Worm (Caenorhabditis elegans) whole organism, early embryonic: Measurements from ENCODE around the gene srh-276.

Experiments
- B0310.2 ChIP-seq: sonication (generic microtip); optimal IDR thresholded peaks from 2 replicates; lab custom pipeline; 2016; ENCODE audit warnings: mild to moderate bottlenecking, missing genetic modification characterization, missing compliant biosample characterization
- F13C5.2 ChIP-seq: sonication (generic microtip); optimal IDR thresholded peaks from 2 replicates; lab custom pipeline; 2017; ENCODE audit warnings: mild to moderate bottlenecking, missing genetic modification characterization, inconsistent platforms, missing compliant biosample characterization
- aly-1 ChIP-seq: sonication (generic microtip); optimal IDR thresholded peaks from 2 replicates; lab custom pipeline; 2016; ENCODE audit warnings: missing genetic modification characterization, missing compliant biosample characterization
- ama-1 ChIP-seq: fragments of 150-350 bp; optimal IDR thresholded peaks from 2 replicates; lab custom pipeline; 2014
- ceh-13 ChIP-seq: fragments of 200-800 bp; sonication (Bioruptor generic); optimal IDR thresholded peaks from 2 replicates; lab custom pipeline; 2018; ENCODE audit warnings: mild to moderate bottlenecking, missing genetic modification characterization, missing compliant biosample characterization
- ceh-36 ChIP-seq: sonication (generic microtip); optimal IDR thresholded peaks from 2 replicates; lab custom pipeline; 2016; ENCODE audit warnings: missing genetic modification characterization, inconsistent platforms, missing compliant biosample characterization
- ets-7 ChIP-seq: sonication (generic microtip); optimal IDR thresholded peaks from 2 replicates; lab custom pipeline; 2016; ENCODE audit warnings: missing genotype, missing genetic modification characterization, missing compliant biosample characterization
- flt-1 ChIP-seq: fragments of 200-800 bp; sonication (Bioruptor generic); IDR thresholded peaks from 2 replicates; pipeline ENCODE4 v1.3.6; 2022; ENCODE audit warnings: missing genetic modification characterization, missing compliant biosample characterization
- hmbx-1 ChIP-seq: sonication (generic microtip); optimal IDR thresholded peaks from 2 replicates; lab custom pipeline; 2016; ENCODE audit warnings: mild to moderate bottlenecking, missing genetic modification characterization, missing compliant biosample characterization
- hmg-4 ChIP-seq: fragments of 200-800 bp; sonication (Bioruptor generic); optimal IDR thresholded peaks from 2 replicates; lab custom pipeline; 2018; ENCODE audit warnings: mild to moderate bottlenecking, missing genetic modification characterization, missing compliant biosample characterization
- hnd-1 ChIP-seq: sonication (generic microtip); optimal IDR thresholded peaks from 2 replicates; lab custom pipeline; 2016; ENCODE audit warnings: missing genetic modification characterization, missing compliant biosample characterization
- pes-1 ChIP-seq: fragments of 200-800 bp; sonication (Bioruptor generic); IDR thresholded peaks from 2 replicates; pipeline ENCODE4 v1.3.6; 2022; ENCODE audit warnings: missing genetic modification reagents, missing genetic modification characterization, missing compliant biosample characterization
- scrt-1 ChIP-seq: fragments of 200-800 bp; sonication (Bioruptor generic); IDR thresholded peaks from 2 replicates; pipeline ENCODE4 v1.3.6; 2022; ENCODE audit warnings: missing genetic modification characterization, missing compliant biosample characterization
- sea-1 ChIP-seq: fragments of 200-800 bp; sonication (Bioruptor generic); conservative IDR thresholded peaks from 2 replicates; pipeline ENCODE4 v1.3.6; 2022; ENCODE audit warnings: missing genetic modification characterization, missing compliant biosample characterization
- tbx-11 ChIP-seq: fragments of 200-800 bp; sonication (Bioruptor generic); IDR thresholded peaks from 2 replicates; pipeline ENCODE4 v1.3.6; 2022; ENCODE audit warnings: missing genetic modification characterization, missing compliant biosample characterization
- tbx-37 ChIP-seq: fragments of 200-800 bp; sonication (Bioruptor generic); conservative IDR thresholded peaks from 2 replicates; pipeline ENCODE4 v1.3.6; 2022; ENCODE audit warnings: missing genetic modification reagents, missing genetic modification characterization, missing compliant biosample characterization
- tra-4 ChIP-seq: sonication (generic microtip); optimal IDR thresholded peaks from 2 replicates; lab custom pipeline; 2017; ENCODE audit warnings: missing genetic modification characterization, missing compliant biosample characterization

Gene srh-276

ce11 chrV:15562541-15562940 lies 33.4 kb downstream of the srh-276 start:
- TF ChIP-seq pes-1 (GFP tag; lab: Robert Waterston, UW), result no peak
- no peak for TF ChIP-seq hnd-1 (tag; lab: Kevin White, UChicago)
- TF ChIP-seq sea-1 (GFP tag; lab: Robert Waterston, UW), result no peak
- no peak for TF ChIP-seq tbx-11 (GFP tag; lab: Robert Waterston, UW)
- no peak for TF ChIP-seq aly-1
- TF ChIP-seq ceh-36 (tag; lab: Kevin White, UChicago), result no peak
- no peak for TF ChIP-seq ama-1 (lab: Kevin White, UChicago)
- no peak for TF ChIP-seq F13C5.2
- TF ChIP-seq tbx-37, result no peak
- no peak for TF ChIP-seq ets-7
- no peak for TF ChIP-seq flt-1 (GFP tag; lab: Robert Waterston, UW)
- no peak for TF ChIP-seq ceh-13
- TF ChIP-seq scrt-1 (GFP tag; lab: Robert Waterston, UW), result no peak
- TF ChIP-seq tra-4 (tag; lab: Kevin White, UChicago), result no peak
- no peak for TF ChIP-seq B0310.2 (tag; lab: Kevin White, UChicago)
- TF ChIP-seq hmbx-1 (tag; lab: Kevin White, UChicago), result no peak
- no peak for TF ChIP-seq hmg-4 (GFP tag; lab: Kevin White, UChicago)

- TF ChIP-seq hmbx-1 (tag; lab: Kevin White, UChicago), result no peak
- TF ChIP-seq scrt-1 (GFP tag; lab: Robert Waterston, UW), result no peak
- no peak for TF ChIP-seq ceh-13
- no peak for TF ChIP-seq B0310.2 (tag; lab: Kevin White, UChicago)
- no peak for TF ChIP-seq hmg-4 (GFP tag; lab: Kevin White, UChicago)
- no peak for TF ChIP-seq ama-1 (lab: Kevin White, UChicago)
- no peak for TF ChIP-seq aly-1
- TF ChIP-seq ets-7, result no peak
- no peak for TF ChIP-seq pes-1 (GFP tag; lab: Robert Waterston, UW)
- no peak for TF ChIP-seq sea-1 (GFP tag; lab: Robert Waterston, UW)
- no peak for TF ChIP-seq F13C5.2
- no peak for TF ChIP-seq tbx-37
- TF ChIP-seq hnd-1 (tag; lab: Kevin White, UChicago), result no peak
- no peak for TF ChIP-seq tra-4 (tag; lab: Kevin White, UChicago)
- no peak for TF ChIP-seq tbx-11 (GFP tag; lab: Robert Waterston, UW)
- no peak for TF ChIP-seq ceh-36 (tag; lab: Kevin White, UChicago)
- no peak for TF ChIP-seq flt-1 (GFP tag; lab: Robert Waterston, UW)
Observed at ce11 chrV:15563477-15563876, 34.3 kb downstream of the srh-276 start.

- no peak for TF ChIP-seq tbx-11 (GFP tag; lab: Robert Waterston, UW)
Observed at ce11 chrV:15563985-15564384, 34.8 kb downstream of the srh-276 start.

ce11 chrV:15566511-15567178 lies 37.5 kb downstream of the srh-276 start:
- no peak for TF ChIP-seq pes-1 (GFP tag; lab: Robert Waterston, UW)
- TF ChIP-seq hmg-4 (GFP tag; lab: Kevin White, UChicago), result no peak
- no peak for TF ChIP-seq hnd-1 (tag; lab: Kevin White, UChicago)
- TF ChIP-seq ets-7, result no peak
- TF ChIP-seq B0310.2 (tag; lab: Kevin White, UChicago), result no peak
- no peak for TF ChIP-seq ceh-36 (tag; lab: Kevin White, UChicago)
- no peak for TF ChIP-seq tbx-37
- no peak for TF ChIP-seq sea-1 (GFP tag; lab: Robert Waterston, UW)
- TF ChIP-seq tra-4 (tag; lab: Kevin White, UChicago), result no peak
- no peak for TF ChIP-seq F13C5.2
- no peak for TF ChIP-seq scrt-1 (GFP tag; lab: Robert Waterston, UW)
- TF ChIP-seq ama-1 (lab: Kevin White, UChicago), result no peak
- no peak for TF ChIP-seq tbx-11 (GFP tag; lab: Robert Waterston, UW)
- no peak for TF ChIP-seq aly-1
- TF ChIP-seq flt-1 (GFP tag; lab: Robert Waterston, UW), result no peak

- TF ChIP-seq tbx-37 (no peak), ama-1 (lab: Kevin White, UChicago) (no peak), scrt-1 (GFP tag; lab: Robert Waterston, UW) (no peak), aly-1 (no peak), F13C5.2 (no peak), pes-1 (GFP tag; lab: Robert Waterston, UW) (no peak), ceh-36 (tag; lab: Kevin White, UChicago) (no peak), B0310.2 (tag; lab: Kevin White, UChicago) (no peak), flt-1 (GFP tag; lab: Robert Waterston, UW) (no peak), hmbx-1 (tag; lab: Kevin White, UChicago) (no peak), tbx-11 (GFP tag; lab: Robert Waterston, UW) (no peak), hnd-1 (tag; lab: Kevin White, UChicago) (no peak), tra-4 (tag; lab: Kevin White, UChicago) (no peak), ceh-13 (no peak), ets-7 (no peak), hmg-4 (GFP tag; lab: Kevin White, UChicago) (no peak), sea-1 (GFP tag; lab: Robert Waterston, UW) (no peak)
Observed at ce11 chrV:15567344-15567804, 38.2 kb downstream of the srh-276 start, which contains the start of gene acs-2. Gene acs-2 (plus strand): TSS chrV:15567394.

ce11 chrV:15568381-15568780 lies 39.2 kb downstream of the srh-276 start:
- no peak for TF ChIP-seq flt-1 (GFP tag; lab: Robert Waterston, UW)
- TF ChIP-seq aly-1, result no peak

- TF ChIP-seq ama-1 (lab: Kevin White, UChicago) (no peak), scrt-1 (GFP tag; lab: Robert Waterston, UW) (no peak), hmg-4 (GFP tag; lab: Kevin White, UChicago) (no peak), B0310.2 (tag; lab: Kevin White, UChicago) (no peak), pes-1 (GFP tag; lab: Robert Waterston, UW) (no peak)
Observed at ce11 chrV:15569702-15570430, 40.7 kb downstream of the srh-276 start, which contains the start of gene lsm-5. Gene lsm-5 (plus strand): TSS chrV:15570380.
